Worm (Caenorhabditis elegans): ENCODE data around the gene Y110A2AL.6.

Y110A2AL.6 gene

ce11 chrII:2824169-2824568, 17.3 kb downstream of the Y110A2AL.6 start, which contains the start of the genes K12H6.4 and K12H6.9:
Gene K12H6.4, minus strand, starts transcription at chrII:2824269.
Gene K12H6.9, plus strand, starts transcription at chrII:2824404.
- TF ChIP-seq elt-3 (tag; optimal IDR thresholded peaks at IDR 0.05) (no peak), F16B12.6 (tag; optimal IDR thresholded peaks at IDR 0.05) (no peak), mdl-1 (tag; optimal IDR thresholded peaks at IDR 0.05) (no peak), nhr-20 (tag; optimal IDR thresholded peaks at IDR 0.05) (no peak), pag-3 (tag; optimal IDR thresholded peaks at IDR 0.05; ENCODE audit: borderline replicate concordance, insufficient read depth) (no peak), lir-3 (tag; optimal IDR thresholded peaks at IDR 0.05; ENCODE audit: poor library complexity) (no peak), fkh-10 (GFP tag; optimal IDR thresholded peaks at IDR 0.05) (no peak), nhr-12 (tag; optimal IDR thresholded peaks at IDR 0.05) (no peak), mab-9 (GFP tag; IDR thresholded peaks at IDR 0.05) (no peak), ama-1 (optimal IDR thresholded peaks at IDR 0.05) (no peak), snpc-4 (tag; optimal IDR thresholded peaks at IDR 0.05) (no peak), pqm-1 (tag; optimal IDR thresholded peaks at IDR 0.05) (no peak), zip-4 (GFP tag; optimal IDR thresholded peaks at IDR 0.05) (no peak), skn-1 (tag; optimal IDR thresholded peaks at IDR 0.05) (no peak), nhr-237 (tag; optimal IDR thresholded peaks at IDR 0.05) (no peak), ets-5 (GFP tag; IDR thresholded peaks at IDR 0.05) (no peak)

- no peak for TF ChIP-seq fos-1 (tag; optimal IDR thresholded peaks at IDR 0.05)
- no peak for TF ChIP-seq elt-3 (tag; optimal IDR thresholded peaks at IDR 0.05)
- TF ChIP-seq lin-14 (GFP tag; optimal IDR thresholded peaks at IDR 0.05) = no peak
- TF ChIP-seq unc-86 (tag; optimal IDR thresholded peaks at IDR 0.05) = no peak
- no peak for TF ChIP-seq ces-1 (GFP tag; optimal IDR thresholded peaks at IDR 0.05)
- no peak for TF ChIP-seq egl-13 (tag; optimal IDR thresholded peaks at IDR 0.05)
- no peak for TF ChIP-seq ceh-88 (GFP tag; IDR thresholded peaks at IDR 0.05)
- no peak for TF ChIP-seq nhr-71 (tag; optimal IDR thresholded peaks at IDR 0.05)
- no peak for TF ChIP-seq hlh-17 (GFP tag; optimal IDR thresholded peaks at IDR 0.05; ENCODE audit: borderline replicate concordance)
- no peak for TF ChIP-seq aly-2 (tag; optimal IDR thresholded peaks at IDR 0.05)
- no peak for TF ChIP-seq nhr-76 (tag; optimal IDR thresholded peaks at IDR 0.05)
- TF ChIP-seq lin-39 (tag; optimal IDR thresholded peaks at IDR 0.05) = no peak
- TF ChIP-seq ceh-63 (GFP tag; optimal IDR thresholded peaks at IDR 0.05) = no peak
- TF ChIP-seq mep-1 (tag; optimal IDR thresholded peaks at IDR 0.05) = no peak
- TF ChIP-seq C16A3.4 (tag; optimal IDR thresholded peaks at IDR 0.05) = no peak
- TF ChIP-seq tlp-1 (tag; optimal IDR thresholded peaks at IDR 0.05) = no peak
- no peak for TF ChIP-seq lir-3 (tag; optimal IDR thresholded peaks at IDR 0.05; ENCODE audit: poor library complexity)
- TF ChIP-seq ceh-82 (tag; optimal IDR thresholded peaks at IDR 0.05) = no peak
- TF ChIP-seq unc-62 (GFP tag; optimal IDR thresholded peaks at IDR 0.05) = no peak
Observed at ce11 chrII:2822435-2822920, 19.0 kb downstream of the Y110A2AL.6 start, which contains the start of the genes fut-4 and K12H6.10. Gene fut-4, minus strand, starts transcription at chrII:2822535. Gene K12H6.10, plus strand, starts transcription at chrII:2822870.

ce11 chrII:2816676-2817075, 24.8 kb downstream of the Y110A2AL.6 start, which contains the start of gene set-13:
Gene set-13, plus strand, starts transcription at chrII:2816976.
- TF ChIP-seq sptf-1 (tag; optimal IDR thresholded peaks at IDR 0.05) = no peak
- TF ChIP-seq nhr-28 (tag; optimal IDR thresholded peaks at IDR 0.05) = no peak
- no peak for TF ChIP-seq ets-5 (GFP tag; IDR thresholded peaks at IDR 0.05)
- TF ChIP-seq hlh-4 (tag; optimal IDR thresholded peaks at IDR 0.05) = no peak
- no peak for TF ChIP-seq ceh-63 (GFP tag; optimal IDR thresholded peaks at IDR 0.05)
- TF ChIP-seq mdl-1 (tag; optimal IDR thresholded peaks at IDR 0.05) = no peak

ce11 chrII:2815444-2815843, 26.0 kb downstream of the Y110A2AL.6 start, which contains the start of gene K12H6.2:
Gene K12H6.2, minus strand, starts transcription at chrII:2815544.
- TF ChIP-seq mdl-1 (tag; optimal IDR thresholded peaks at IDR 0.05) (no peak), C16A3.4 (tag; optimal IDR thresholded peaks at IDR 0.05) (no peak), nhr-71 (tag; optimal IDR thresholded peaks at IDR 0.05) (no peak), snpc-4 (tag; optimal IDR thresholded peaks at IDR 0.05) (no peak), isw-1 (GFP tag; IDR thresholded peaks at IDR 0.05) (no peak), aly-2 (tag; optimal IDR thresholded peaks at IDR 0.05) (no peak), lin-15B (tag; optimal IDR thresholded peaks at IDR 0.05) (no peak), nhr-76 (tag; optimal IDR thresholded peaks at IDR 0.05) (no peak), fos-1 (tag; optimal IDR thresholded peaks at IDR 0.05) (no peak), dpl-1 (GFP tag; optimal IDR thresholded peaks at IDR 0.05) (no peak), ceh-82 (tag; optimal IDR thresholded peaks at IDR 0.05) (no peak)
